Fruit fly (Drosophila melanogaster): Measurements from ENCODE around the gene chm.

Gene chm

dm6 chr2L:7411947-7412621, at the start of gene chm (continued):
- no peak for TF ChIP-seq CG3065 (GFP tag; optimal IDR thresholded peaks at IDR 0.05)
- TF ChIP-seq her (GFP tag; optimal IDR thresholded peaks at IDR 0.05): peak; percentile 22
- TF ChIP-seq gce (GFP tag; IDR thresholded peaks at IDR 0.05): no peak
- TF ChIP-seq ken (GFP tag; IDR thresholded peaks at IDR 0.05): no peak
- TF ChIP-seq CG34224 (GFP tag; IDR thresholded peaks at IDR 0.05; ENCODE audit: partially characterized antibody): peak; percentile 87
- peak; percentile 54 for TF ChIP-seq HLH54F (GFP tag; optimal IDR thresholded peaks at IDR 0.05)
- TF ChIP-seq CG30431 (GFP tag; optimal IDR thresholded peaks at IDR 0.05): no peak
- no peak for TF ChIP-seq CG18764 (GFP tag; optimal IDR thresholded peaks at IDR 0.05)
- no peak for TF ChIP-seq rib (GFP tag; IDR thresholded peaks at IDR 0.05)
- TF ChIP-seq MBD-R2 (GFP tag; IDR thresholded peaks at IDR 0.05): peak; percentile 88
- no peak for TF ChIP-seq CG14965 (GFP tag; optimal IDR thresholded peaks at IDR 0.05; ENCODE audit: borderline replicate concordance)
- TF ChIP-seq CG3847 (GFP tag; IDR thresholded peaks at IDR 0.05): peak; percentile 76
- no peak for TF ChIP-seq ase (GFP tag; IDR thresholded peaks at IDR 0.05)
- 0 out of 2 replicates have a peak, but pooled peaks have one; percentile 24 for TF ChIP-seq Xrp1 (GFP tag; IDR thresholded peaks at IDR 0.05)
- 0 out of 2 replicates have a peak, but pooled peaks have one; percentile 42 for TF ChIP-seq al (GFP tag; IDR thresholded peaks at IDR 0.05)
- no peak; the same call in none of the 2 replicates for TF ChIP-seq sisA (GFP tag; IDR thresholded peaks at IDR 0.05)
- peak; percentile 92 for TF ChIP-seq Sry-δ (GFP tag; optimal IDR thresholded peaks at IDR 0.05)
- no peak for TF ChIP-seq bigmax (GFP tag; optimal IDR thresholded peaks at IDR 0.05)
- TF ChIP-seq CG16815 (GFP tag; optimal IDR thresholded peaks at IDR 0.05): no peak
- TF ChIP-seq Tbp (GFP tag; optimal IDR thresholded peaks at IDR 0.05): no peak
- no peak for TF ChIP-seq schlank (tag; optimal IDR thresholded peaks at IDR 0.05)
- no peak for TF ChIP-seq cas (GFP tag; IDR thresholded peaks at IDR 0.05)
- no peak for TF ChIP-seq Hey (tag; optimal IDR thresholded peaks at IDR 0.05)
- TF ChIP-seq CG4328 (GFP tag; optimal IDR thresholded peaks at IDR 0.05): no peak
- TF ChIP-seq br (optimal IDR thresholded peaks at IDR 0.05): no peak
- no peak for TF ChIP-seq sqz (GFP tag; optimal IDR thresholded peaks at IDR 0.05)
- TF ChIP-seq Asciz (GFP tag; optimal IDR thresholded peaks at IDR 0.05): no peak
- no peak for TF ChIP-seq cg (GFP tag; optimal IDR thresholded peaks at IDR 0.05)
- TF ChIP-seq lov (optimal IDR thresholded peaks at IDR 0.05): no peak
- no peak for TF ChIP-seq lov (GFP tag; IDR thresholded peaks at IDR 0.05)
- no peak for TF ChIP-seq otp (GFP tag; IDR thresholded peaks at IDR 0.05)
- peak; percentile 40 for TF ChIP-seq CG33213 (GFP tag; optimal IDR thresholded peaks at IDR 0.05)
- TF ChIP-seq Nf-YC (tag; optimal IDR thresholded peaks at IDR 0.05): peak; percentile 26
- 0 out of 2 replicates have a peak, but pooled peaks have one; percentile 41 for TF ChIP-seq CG11247 (GFP tag; IDR thresholded peaks at IDR 0.05)
- no peak for TF ChIP-seq trh (GFP tag; optimal IDR thresholded peaks at IDR 0.05)
- no peak for TF ChIP-seq lab (GFP tag; optimal IDR thresholded peaks at IDR 0.05)
- TF ChIP-seq CG13123 (GFP tag; optimal IDR thresholded peaks at IDR 0.05): no peak
- TF ChIP-seq Antp (GFP tag; optimal IDR thresholded peaks at IDR 0.05): no peak
- no peak for TF ChIP-seq eve (GFP tag; optimal IDR thresholded peaks at IDR 0.05)
- peak; percentile 36; the same call in 1 of the 3 replicates for TF ChIP-seq zfh1 (GFP tag; IDR thresholded peaks at IDR 0.05)
- no peak for TF ChIP-seq CG17912 (GFP tag; optimal IDR thresholded peaks at IDR 0.05)
- no peak for TF ChIP-seq CG11398 (GFP tag; optimal IDR thresholded peaks at IDR 0.05)
- no peak for TF ChIP-seq CG12071 (GFP tag; optimal IDR thresholded peaks at IDR 0.05)
- peak; percentile 88 for TF ChIP-seq Med (GFP tag)
- TF ChIP-seq grau (tag; optimal IDR thresholded peaks at IDR 0.05): peak; percentile 50
- peak; percentile 82 for TF ChIP-seq inv (GFP tag; IDR thresholded peaks at IDR 0.05; ENCODE audit: partially characterized antibody)
- no peak for TF ChIP-seq Optix (GFP tag; IDR thresholded peaks at IDR 0.05)
- peak; percentile 47 for TF ChIP-seq HmgD (GFP tag; optimal IDR thresholded peaks at IDR 0.05)
- TF ChIP-seq Bdp1 (GFP tag; optimal IDR thresholded peaks at IDR 0.05): no peak
- peak; percentile 81 for TF ChIP-seq vnd (GFP tag; IDR thresholded peaks at IDR 0.05; ENCODE audit: partially characterized antibody)
- peak; percentile 59 for TF ChIP-seq mam (GFP tag; optimal IDR thresholded peaks at IDR 0.05)
- no peak for TF ChIP-seq CG3407 (GFP tag; optimal IDR thresholded peaks at IDR 0.05)

Data from whole organism, embryonic.